Fruit fly (Drosophila melanogaster) whole organism, embryonic: ENCODE data around the gene CG8958.

Experiments
- Adf1 ChIP-seq: fragments of 200-800 bp; sonication (Bioruptor generic); IDR thresholded peaks from 2 replicates; pipeline ENCODE4 v1.3.6; 2022; ENCODE audit warnings: missing biosample characterization, missing genetic modification characterization
- B-H2 ChIP-seq: fragments of 200-800 bp; sonication (Bioruptor generic); optimal IDR thresholded peaks from 2 replicates; lab custom pipeline; 2018; ENCODE audit warnings: missing biosample characterization, mild to moderate bottlenecking, missing genetic modification characterization
- BEAF-32 ChIP-seq: fragments of 200-800 bp; sonication (Bioruptor generic); optimal IDR thresholded peaks from 3 replicates; lab custom pipeline; 2017; ENCODE audit warnings: missing biosample characterization, missing genetic modification characterization, mild to moderate bottlenecking, moderate library complexity, missing genetic modification reagents
- Bgb ChIP-seq: fragments of 200-800 bp; sonication (Bioruptor generic); IDR thresholded peaks from 2 replicates; pipeline ENCODE4 v1.3.6; 2022; ENCODE audit warnings: missing biosample characterization, missing genetic modification characterization; ENCODE audit not compliant: partially characterized antibody
- Blimp-1 ChIP-seq: fragments of 200-800 bp; sonication (Bioruptor generic); optimal IDR thresholded peaks from 3 replicates; lab custom pipeline; 2018; ENCODE audit warnings: missing biosample characterization, missing genetic modification characterization, mild to moderate bottlenecking, moderate library complexity, missing genetic modification reagents
- CG10267 ChIP-seq: fragments of 200-800 bp; sonication (Bioruptor generic); optimal IDR thresholded peaks from 2 replicates; lab custom pipeline; 2018; ENCODE audit warnings: missing biosample characterization, mild to moderate bottlenecking, missing genetic modification characterization, moderate library complexity
- CG10543 ChIP-seq: fragments of 200-800 bp; sonication (Bioruptor generic); optimal IDR thresholded peaks from 3 replicates; lab custom pipeline; 2017; ENCODE audit warnings: missing biosample characterization, mild to moderate bottlenecking, missing genetic modification characterization, moderate library complexity
- CG11247 ChIP-seq: fragments of 200-800 bp; sonication (Bioruptor generic); IDR thresholded peaks from 2 replicates; pipeline ENCODE4 v1.3.6; 2022; ENCODE audit warnings: missing biosample characterization, missing genetic modification characterization
- CG11723 ChIP-seq: fragments of 200-800 bp; sonication (Bioruptor generic); optimal IDR thresholded peaks from 2 replicates; lab custom pipeline; 2017; ENCODE audit warnings: missing biosample characterization, mild to moderate bottlenecking, missing genetic modification characterization
- CG12659 ChIP-seq: fragments of 200-800 bp; sonication (Bioruptor generic); optimal IDR thresholded peaks from 3 replicates; lab custom pipeline; 2017; ENCODE audit warnings: mild to moderate bottlenecking, missing biosample characterization, missing genetic modification reagents, missing genetic modification characterization
- CG14014 ChIP-seq: fragments of 200-800 bp; sonication (Bioruptor generic); IDR thresholded peaks from 2 replicates; pipeline ENCODE4 v1.3.6; 2022; ENCODE audit warnings: missing biosample characterization, missing genetic modification characterization
- CG15011 ChIP-seq: fragments of 200-800 bp; sonication (Bioruptor generic); optimal IDR thresholded peaks from 3 replicates; lab custom pipeline; 2018; ENCODE audit warnings: missing biosample characterization, mild to moderate bottlenecking, missing genetic modification characterization
- CG17385 ChIP-seq: fragments of 200-800 bp; sonication (Bioruptor generic); optimal IDR thresholded peaks from 3 replicates; lab custom pipeline; 2018; ENCODE audit warnings: missing biosample characterization, mild to moderate bottlenecking, missing genetic modification characterization
- CG18262 ChIP-seq: fragments of 200-800 bp; optimal IDR thresholded peaks from 3 replicates; lab custom pipeline; 2019; ENCODE audit warnings: missing biosample characterization, mild to moderate bottlenecking, missing genetic modification characterization, moderate library complexity
- CG18599 ChIP-seq: fragments of 200-800 bp; sonication (Bioruptor generic); optimal IDR thresholded peaks from 3 replicates; lab custom pipeline; 2017; ENCODE audit warnings: missing biosample characterization, missing genetic modification characterization, mild to moderate bottlenecking, moderate library complexity, missing genetic modification reagents
- CG2120 ChIP-seq: fragments of 200-800 bp; sonication (Bioruptor generic); optimal IDR thresholded peaks from 3 replicates; lab custom pipeline; 2016; ENCODE audit warnings: missing biosample characterization, missing genetic modification characterization
- CG2712 ChIP-seq: fragments of 200-800 bp; optimal IDR thresholded peaks from 3 replicates; lab custom pipeline; 2019; ENCODE audit warnings: missing biosample characterization, mild to moderate bottlenecking, missing genetic modification characterization, moderate library complexity
- CG31224 ChIP-seq: fragments of 200-800 bp; sonication (Bioruptor generic); IDR thresholded peaks from 2 replicates; pipeline ENCODE4 v1.3.6; 2022; ENCODE audit warnings: missing biosample characterization, missing genetic modification characterization
- CG3163 ChIP-seq: fragments of 200-800 bp; sonication (Bioruptor generic); optimal IDR thresholded peaks from 3 replicates; lab custom pipeline; 2016; ENCODE audit warnings: missing biosample characterization, missing genetic modification characterization
- CG32767 ChIP-seq: fragments of 200-800 bp; sonication (Bioruptor generic); IDR thresholded peaks from 2 replicates; pipeline ENCODE4 v1.3.6; 2022; ENCODE audit warnings: missing biosample characterization, missing genetic modification characterization
- CG34376 ChIP-seq: fragments of 200-800 bp; sonication (Bioruptor generic); optimal IDR thresholded peaks from 2 replicates; lab custom pipeline; 2018; ENCODE audit warnings: missing biosample characterization, mild to moderate bottlenecking, missing genetic modification characterization
- CG3726 ChIP-seq: fragments of 200-800 bp; sonication (Bioruptor generic); IDR thresholded peaks from 3 replicates; pipeline ENCODE4, ENCODE4 v1.3.6; 2022; ENCODE audit warnings: missing biosample characterization, missing genetic modification characterization
- CG4360 ChIP-seq: fragments of 200-800 bp; sonication (Bioruptor generic); IDR thresholded peaks from 2 replicates; pipeline ENCODE4 v1.3.6; 2022; ENCODE audit warnings: missing biosample characterization, missing genetic modification characterization
- CG4854 ChIP-seq: fragments of 200-800 bp; sonication (Bioruptor generic); optimal IDR thresholded peaks from 2 replicates; lab custom pipeline; 2016; ENCODE audit warnings: missing biosample characterization, missing genetic modification characterization, inconsistent platforms
- CG5953 ChIP-seq: fragments of 200-800 bp; sonication (Bioruptor generic); IDR thresholded peaks from 2 replicates; pipeline ENCODE4 v1.3.6; 2022; ENCODE audit warnings: missing biosample characterization, missing genetic modification characterization
- CG6765 ChIP-seq: fragments of 200-800 bp; sonication (Bioruptor generic); optimal IDR thresholded peaks from 3 replicates; lab custom pipeline; 2017; ENCODE audit warnings: missing biosample characterization, mild to moderate bottlenecking, missing genetic modification characterization
- CG8281 ChIP-seq: fragments of 200-800 bp; sonication (Bioruptor generic); optimal IDR thresholded peaks from 2 replicates; lab custom pipeline; 2018; ENCODE audit warnings: missing biosample characterization, mild to moderate bottlenecking, missing genetic modification characterization, moderate library complexity
- CG8924 ChIP-seq: fragments of 200-800 bp; optimal IDR thresholded peaks from 3 replicates; lab custom pipeline; 2019; ENCODE audit warnings: missing biosample characterization, mild to moderate bottlenecking, missing genetic modification characterization, moderate library complexity
- CHES-1-like ChIP-seq: fragments of 200-800 bp; sonication (Bioruptor generic); optimal IDR thresholded peaks from 2 replicates; lab custom pipeline; 2016; ENCODE audit warnings: missing biosample characterization, missing genetic modification characterization
- CTCF ChIP-seq: fragments of 200-800 bp; sonication (Bioruptor generic); optimal IDR thresholded peaks from 2 replicates; lab custom pipeline; 2017; ENCODE audit warnings: missing biosample characterization, mild to moderate bottlenecking, missing genetic modification characterization, moderate library complexity
- CrebB ChIP-seq: fragments of 200-800 bp; sonication (Bioruptor generic); optimal IDR thresholded peaks from 3 replicates; lab custom pipeline; 2018; ENCODE audit warnings: missing biosample characterization, mild to moderate bottlenecking, missing genetic modification characterization
- Hey ChIP-seq: fragments of 200-800 bp; sonication (Bioruptor generic); optimal IDR thresholded peaks from 3 replicates; lab custom pipeline; 2018; ENCODE audit warnings: missing biosample characterization, mild to moderate bottlenecking, missing genetic modification characterization
- HmgD ChIP-seq: fragments of 200-800 bp; sonication (Bioruptor generic); optimal IDR thresholded peaks from 3 replicates; lab custom pipeline; 2016; ENCODE audit warnings: missing biosample characterization, missing genetic modification characterization
- MTF-1 ChIP-seq: fragments of 200-800 bp; sonication (Bioruptor generic); optimal IDR thresholded peaks from 2 replicates; lab custom pipeline; 2018; ENCODE audit warnings: missing biosample characterization, mild to moderate bottlenecking, missing genetic modification characterization, borderline replicate concordance
- Med ChIP-seq: fragments of 200-800 bp; sonication (Bioruptor generic); peaks from one replicate; lab custom pipeline; 2016; ENCODE audit warnings: missing biosample characterization, missing genetic modification characterization, mild to moderate bottlenecking, inconsistent platforms, moderate library complexity
- NC2α ChIP-seq: fragments of 200-800 bp; sonication (Bioruptor generic); optimal IDR thresholded peaks from 2 replicates; lab custom pipeline; 2016; ENCODE audit warnings: missing biosample characterization, missing genetic modification characterization
- Nf-YC ChIP-seq: fragments of 200-800 bp; optimal IDR thresholded peaks from 3 replicates; lab custom pipeline; 2019; ENCODE audit warnings: missing biosample characterization, mild to moderate bottlenecking, missing genetic modification characterization, moderate library complexity
- Trl ChIP-seq, 3 experiments: fragments of >200 bp in 2 of 3; fragments of 200-800 bp in 1 of 3; sonication (Bioruptor generic) in 1 of 3; optimal IDR thresholded peaks; 2 replicates in 1 of 3; 3 replicates in 2 of 3; lab custom pipeline; 2016 to 2017; ENCODE audit warnings: missing biosample characterization in 1 of 3, missing genetic modification characterization in 1 of 3
- Xrp1 ChIP-seq: fragments of 200-800 bp; sonication (Bioruptor generic); IDR thresholded peaks from 2 replicates; pipeline ENCODE4 v1.3.6; 2022; ENCODE audit warnings: missing biosample characterization, missing genetic modification characterization
- caup ChIP-seq: fragments of 200-800 bp; sonication (Bioruptor generic); optimal IDR thresholded peaks from 3 replicates; lab custom pipeline; 2017; ENCODE audit warnings: missing biosample characterization, mild to moderate bottlenecking, missing genetic modification characterization, moderate library complexity; ENCODE audit not compliant: severe bottlenecking
- chn ChIP-seq: fragments of 200-800 bp; sonication (Bioruptor generic); optimal IDR thresholded peaks from 2 replicates; lab custom pipeline; 2016; ENCODE audit warnings: missing biosample characterization, missing genetic modification characterization
- fd64A ChIP-seq: fragments of 200-800 bp; sonication (Bioruptor generic); optimal IDR thresholded peaks from 3 replicates; lab custom pipeline; 2018; ENCODE audit warnings: missing biosample characterization, mild to moderate bottlenecking, missing genetic modification characterization
- gro ChIP-seq: fragments of 200-800 bp; sonication (Bioruptor generic); optimal IDR thresholded peaks from 2 replicates; lab custom pipeline; 2016; ENCODE audit warnings: missing biosample characterization, missing genetic modification characterization
- insv ChIP-seq, 2 experiments: fragments of 200-800 bp; sonication (Bioruptor generic); optimal IDR thresholded peaks; 3 replicates each; lab custom pipeline; 2016 to 2018; ENCODE audit warnings: missing biosample characterization in 2 of 2, missing genetic modification characterization in 2 of 2
- inv ChIP-seq: fragments of 200-800 bp; sonication (Bioruptor generic); IDR thresholded peaks from 2 replicates; pipeline ENCODE4 v1.3.6; 2022; ENCODE audit warnings: missing biosample characterization, missing genetic modification characterization; ENCODE audit not compliant: partially characterized antibody
- otp ChIP-seq: fragments of 200-800 bp; sonication (Bioruptor generic); IDR thresholded peaks from 3 replicates; pipeline ENCODE4, ENCODE4 v1.3.6; 2022; ENCODE audit warnings: missing biosample characterization, missing genetic modification characterization
- pzg ChIP-seq: fragments of 200-800 bp; sonication (Bioruptor generic); optimal IDR thresholded peaks from 3 replicates; lab custom pipeline; 2018; ENCODE audit warnings: missing biosample characterization, mild to moderate bottlenecking, missing genetic modification characterization, moderate library complexity
- sima ChIP-seq: fragments of 200-800 bp; sonication (Bioruptor generic); optimal IDR thresholded peaks from 2 replicates; lab custom pipeline; 2016; ENCODE audit warnings: missing biosample characterization, missing genetic modification characterization
- sr ChIP-seq: fragments of 200-800 bp; sonication (Bioruptor generic); IDR thresholded peaks from 3 replicates; pipeline ENCODE4 v1.3.6; 2022; ENCODE audit warnings: missing biosample characterization, missing genetic modification characterization
- yki ChIP-seq: fragments of >200 bp; optimal IDR thresholded peaks from 3 replicates; lab custom pipeline; 2018

Gene CG8958

DNA sequence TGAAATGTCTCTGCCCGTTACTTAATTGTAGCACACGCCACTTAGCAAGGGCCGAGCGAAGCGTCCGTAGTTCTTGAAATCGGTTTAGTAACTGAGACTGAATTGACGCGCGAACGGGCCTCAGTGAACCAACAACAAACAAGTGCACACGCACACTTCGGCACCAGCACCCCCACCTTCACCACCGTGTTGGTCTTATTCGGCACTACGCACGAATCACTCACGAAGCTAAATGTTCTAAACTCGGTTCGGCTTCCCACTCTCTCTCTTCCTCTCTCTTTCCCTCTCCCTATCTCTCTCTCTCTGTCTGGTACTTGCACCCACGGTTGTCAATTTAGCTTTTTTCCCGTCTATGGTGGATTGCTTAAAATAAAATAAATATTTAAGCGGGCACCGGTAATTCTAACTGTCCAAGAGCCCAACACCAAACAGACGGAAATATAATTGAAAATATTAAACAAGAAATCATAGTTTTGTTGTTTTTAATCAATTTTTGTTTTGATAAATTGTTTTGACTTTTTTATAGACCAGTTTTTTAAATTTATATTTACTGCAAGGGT lies 8.5 kb downstream of the CG8958 start, which contains the start of gene Tob (continued):
- TF ChIP-seq BEAF-32 (peak; percentile 10), fd64A (GFP tag; lab: Kevin White, UChicago) (peak; percentile 12), CG6765 (GFP tag; lab: Kevin White, UChicago) (peak; percentile 58), CG11723 (GFP tag; lab: Kevin White, UChicago) (no peak), CG2120 (peak; percentile 4), gro (peak; percentile 40), inv (GFP tag; lab: Robert Waterston, UW) (peak; percentile 8; the same call in 1 of the 2 replicates), CG15011 (GFP tag; lab: Kevin White, UChicago) (no peak), CG4360 (GFP tag; lab: Robert Waterston, UW) (peak; percentile 82), CG14014 (GFP tag; lab: Robert Waterston, UW) (peak; percentile 28; the same call in 1 of the 2 replicates), CG3726 (no peak), CG18262 (tag; lab: Kevin White, UChicago) (peak; percentile 13), CG17385 (peak; percentile 12), sr (peak; percentile 61; the same call in 2 of the 3 replicates), CrebB (tag; lab: Kevin White, UChicago) (peak; percentile 27), Adf1 (GFP tag; lab: Robert Waterston, UW) (peak; percentile 29; the same call in 1 of the 2 replicates), NC2α (GFP tag; lab: Kevin White, UChicago) (no peak), CG12659 (GFP tag; lab: Kevin White, UChicago) (peak; percentile 25), yki (lab: Kevin White, UChicago) (peak; percentile 39), caup (GFP tag; lab: Kevin White, UChicago) (peak; percentile 47), insv (GFP tag; optimal IDR thresholded peaks at IDR 0.05; lab: Kevin White, UChicago) (peak in 1 of 2 experiments; percentile 32), CG10267 (tag; lab: Kevin White, UChicago) (no peak), CG10543 (GFP tag; lab: Kevin White, UChicago) (peak; percentile 81), chn (peak; percentile 3), pzg (peak; percentile 4), CG34376 (GFP tag; lab: Kevin White, UChicago) (peak; percentile 51), Nf-YC (tag; lab: Kevin White, UChicago) (peak; percentile 31), HmgD (GFP tag; lab: Kevin White, UChicago) (peak; percentile 38), MTF-1 (peak; percentile 52), otp (GFP tag; lab: Robert Waterston, UW) (0 out of 3 replicates have a peak, but pooled peaks have one; percentile 9), CG4854 (GFP tag; lab: Kevin White, UChicago) (no peak), Med (GFP tag; lab: Kevin White, UChicago) (peak; percentile 84), CTCF (GFP tag; lab: Kevin White, UChicago) (no peak), CHES-1-like (GFP tag; lab: Kevin White, UChicago) (no peak), Xrp1 (GFP tag; lab: Robert Waterston, UW) (peak; percentile 11; the same call in 1 of the 2 replicates), CG8924 (tag; lab: Kevin White, UChicago) (peak; percentile 12), CG3163 (GFP tag; lab: Kevin White, UChicago) (peak; percentile 16), Hey (peak; percentile 11), B-H2 (GFP tag; lab: Kevin White, UChicago) (peak; percentile 1), CG5953 (GFP tag; lab: Robert Waterston, UW) (no peak), CG32767 (GFP tag; lab: Robert Waterston, UW) (no peak), sima (no peak), Blimp-1 (GFP tag; lab: Kevin White, UChicago) (peak; percentile 19), CG8281 (tag; lab: Kevin White, UChicago) (no peak), CG11247 (no peak), Bgb (GFP tag; lab: Robert Waterston, UW) (peak; percentile 54; the same call in 1 of the 2 replicates), CG18599 (GFP tag; lab: Kevin White, UChicago) (peak; percentile 33), CG2712 (tag; lab: Kevin White, UChicago) (no peak), CG31224 (no peak), Trl (optimal IDR thresholded peaks at IDR 0.05; lab: Kevin White, UChicago) (peak; percentile 81 to 89), Trl (GFP tag; optimal IDR thresholded peaks at IDR 0.05; lab: Kevin White, UChicago) (peak; percentile 21)
